Fruit fly (Drosophila melanogaster): ENCODE data around the gene CG34367.

Gene CG34367

DNA sequence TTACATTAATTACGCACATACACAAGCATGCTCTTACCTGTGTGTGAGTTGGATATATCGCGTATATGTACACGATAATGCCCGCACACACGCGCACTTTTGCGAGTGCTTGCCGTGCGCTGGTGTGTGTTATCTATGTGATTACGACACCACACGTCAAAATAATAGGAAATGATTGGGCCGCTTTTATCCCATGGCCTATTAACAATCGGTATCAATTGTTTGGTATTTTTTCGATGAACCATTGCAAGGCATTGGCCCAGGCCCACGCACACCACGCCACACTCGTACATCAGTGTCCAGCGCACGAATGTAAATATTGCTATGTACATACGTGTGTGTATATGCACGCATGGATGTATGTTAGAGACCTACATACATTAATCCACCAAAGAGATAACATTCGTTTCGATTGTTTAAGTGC is 18.8 kb downstream of the CG34367 start (continued):
- TF ChIP-seq pan (optimal IDR thresholded peaks at IDR 0.05) (no peak), pan (GFP tag; optimal IDR thresholded peaks at IDR 0.05 in 1 of 2, IDR thresholded peaks at IDR 0.05 in 1 of 2) (no peak), onecut (GFP tag; IDR thresholded peaks at IDR 0.05) (peak; percentile 74), Gsc (GFP tag; IDR thresholded peaks at IDR 0.05) (no peak), CG12769 (tag; optimal IDR thresholded peaks at IDR 0.05) (peak; percentile 95), CG6813 (GFP tag; optimal IDR thresholded peaks at IDR 0.05) (peak; percentile 66), Jarid2 (GFP tag; optimal IDR thresholded peaks at IDR 0.05) (no peak), gcm2 (GFP tag; optimal IDR thresholded peaks at IDR 0.05) (peak; percentile 22), HLH3B (GFP tag; IDR thresholded peaks at IDR 0.05) (peak; percentile 32; the same call in 1 of the 2 replicates), sc (optimal IDR thresholded peaks at IDR 0.05) (no peak), sc (GFP tag; optimal IDR thresholded peaks at IDR 0.05) (peak; percentile 11), ase (GFP tag; IDR thresholded peaks at IDR 0.05) (no peak), sna (GFP tag; IDR thresholded peaks at IDR 0.05; ENCODE audit: partially characterized antibody) (peak; percentile 63), Fer3 (tag; optimal IDR thresholded peaks at IDR 0.05) (peak; percentile 63), CG14050 (GFP tag; IDR thresholded peaks at IDR 0.05) (no peak), CG15514 (GFP tag; optimal IDR thresholded peaks at IDR 0.05) (peak; percentile 96), Dfd (GFP tag; optimal IDR thresholded peaks at IDR 0.05) (no peak), CG31388 (GFP tag; optimal IDR thresholded peaks at IDR 0.05) (no peak), slbo (GFP tag; IDR thresholded peaks at IDR 0.05) (peak; percentile 64), amos (GFP tag; IDR thresholded peaks at IDR 0.05; ENCODE audit: partially characterized antibody) (no peak; the same call in 1 of the 2 replicates), CG8359 (GFP tag; optimal IDR thresholded peaks at IDR 0.05; ENCODE audit: borderline replicate concordance) (no peak), Hsf (GFP tag; optimal IDR thresholded peaks at IDR 0.05) (peak; percentile 44), gfzf (GFP tag; optimal IDR thresholded peaks at IDR 0.05) (peak; percentile 34), gro (GFP tag; optimal IDR thresholded peaks at IDR 0.05) (peak; percentile 82), tup (GFP tag; optimal IDR thresholded peaks at IDR 0.05) (no peak), CG14710 (tag; optimal IDR thresholded peaks at IDR 0.05) (peak; percentile 56), insv (GFP tag; optimal IDR thresholded peaks at IDR 0.05) (peak in 1 of 2 experiments; percentile 43), CG11456 (GFP tag; IDR thresholded peaks at IDR 0.05) (no peak), Lim3 (GFP tag; IDR thresholded peaks at IDR 0.05) (no peak), CG4820 (GFP tag; optimal IDR thresholded peaks at IDR 0.05) (peak; percentile 2), tap (tag; optimal IDR thresholded peaks at IDR 0.05) (peak; percentile 34), CG7963 (GFP tag; IDR thresholded peaks at IDR 0.05; ENCODE audit: partially characterized antibody) (no peak), CG4328 (GFP tag; optimal IDR thresholded peaks at IDR 0.05) (peak; percentile 88), CG17912 (GFP tag; optimal IDR thresholded peaks at IDR 0.05) (peak; percentile 85), gt (GFP tag; IDR thresholded peaks at IDR 0.05) (no peak), Dip2 (GFP tag; IDR thresholded peaks at IDR 0.05) (no peak), Atf3 (GFP tag; optimal IDR thresholded peaks at IDR 0.05) (no peak), chn (GFP tag; optimal IDR thresholded peaks at IDR 0.05) (no peak), CG6272 (GFP tag; IDR thresholded peaks at IDR 0.05) (no peak), Awh (GFP tag; IDR thresholded peaks at IDR 0.05) (peak; percentile 78; the same call in 1 of the 2 replicates), CG8281 (tag; optimal IDR thresholded peaks at IDR 0.05) (peak; percentile 23), sens (GFP tag) (peak; percentile 91), CG31441 (GFP tag; IDR thresholded peaks at IDR 0.05) (peak; percentile 49), CG6854 (GFP tag; optimal IDR thresholded peaks at IDR 0.05) (peak; percentile 71), CG42726 (GFP tag; IDR thresholded peaks at IDR 0.05; ENCODE audit: partially characterized antibody) (peak; percentile 28; the same call in 1 of the 2 replicates), CG33557 (GFP tag; optimal IDR thresholded peaks at IDR 0.05) (peak; percentile 76), Ptx1 (GFP tag; IDR thresholded peaks at IDR 0.05) (peak; percentile 35; the same call in 1 of the 2 replicates), hbn (GFP tag; IDR thresholded peaks at IDR 0.05; ENCODE audit: partially characterized antibody) (peak; percentile 61), CrebB (tag; optimal IDR thresholded peaks at IDR 0.05) (peak; percentile 89), H2.0 (GFP tag; IDR thresholded peaks at IDR 0.05) (no peak), fd3F (GFP tag; optimal IDR thresholded peaks at IDR 0.05) (peak; percentile 24)

All from whole organism, embryonic.